Worm (Caenorhabditis elegans) whole organism, L4 larva: ENCODE results near the gene dkf-2.

Experiments
- D1046.2 ChIP-seq: fragments of 200-800 bp; sonication (Bioruptor generic); IDR thresholded peaks from 2 replicates; pipeline ENCODE4 v1.3.6; 2022; ENCODE audit warnings: missing genetic modification characterization, missing compliant biosample characterization
- F44E2.7 ChIP-seq: fragments of 200-800 bp; sonication (Bioruptor generic); IDR thresholded peaks from 2 replicates; pipeline ENCODE4 v2.1.2; 2022; ENCODE audit warnings: missing genetic modification characterization, missing compliant biosample characterization
- F49E8.2 ChIP-seq: sonication (generic microtip); optimal IDR thresholded peaks from 2 replicates; lab custom pipeline; 2016; ENCODE audit warnings: missing compliant biosample characterization, mild to moderate bottlenecking, missing genetic modification characterization, borderline replicate concordance
- Y48G9A.11 ChIP-seq: fragments of 200-800 bp; sonication (Bioruptor generic); IDR thresholded peaks from 2 replicates; pipeline ENCODE4 v1.3.6; 2022; ENCODE audit warnings: missing genetic modification reagents, missing genetic modification characterization, missing compliant biosample characterization
- Y5F2A.4 ChIP-seq: fragments of 200-800 bp; sonication (Bioruptor generic); optimal IDR thresholded peaks from 2 replicates; lab custom pipeline; 2018; ENCODE audit warnings: mild to moderate bottlenecking, missing genetic modification characterization, missing compliant biosample characterization
- Y75B8A.6 ChIP-seq: fragments of 200-800 bp; sonication (Bioruptor generic); IDR thresholded peaks from 2 replicates; pipeline ENCODE4 v1.3.6; 2022; ENCODE audit warnings: missing genetic modification reagents, missing genetic modification characterization, missing compliant biosample characterization
- ZK337.2 ChIP-seq: fragments of 200-800 bp; sonication (Bioruptor generic); IDR thresholded peaks from 2 replicates; pipeline ENCODE4 v1.3.6; 2022; ENCODE audit warnings: missing genetic modification reagents, missing genetic modification characterization, missing compliant biosample characterization
- ZK546.5 ChIP-seq, 2 experiments: sonication (generic microtip); optimal IDR thresholded peaks; 2 replicates each; lab custom pipeline; 2017; ENCODE audit warnings: missing biosample characterization in 2 of 2, missing genetic modification characterization in 2 of 2
- aha-1 ChIP-seq: fragments of 150-350 bp; peaks from one replicate; lab custom pipeline; 2014; ENCODE audit warnings: missing biosample characterization, missing genetic modification characterization
- ceh-20 ChIP-seq: fragments of 200-800 bp; sonication (Bioruptor generic); IDR thresholded peaks from 2 replicates; pipeline ENCODE4 v1.3.6; 2022; ENCODE audit warnings: missing genetic modification reagents, missing genetic modification characterization, missing compliant biosample characterization
- ceh-62 ChIP-seq: sonication (generic microtip); optimal IDR thresholded peaks from 2 replicates; lab custom pipeline; 2017; ENCODE audit warnings: missing biosample characterization, missing genetic modification characterization
- ces-1 ChIP-seq: fragments of 150-350 bp; sonication (generic microtip); optimal IDR thresholded peaks from 4 replicates; lab custom pipeline; 2014; ENCODE audit warnings: missing biosample characterization, missing genetic modification reagents, missing genetic modification characterization
- dmd-9 ChIP-seq: fragments of 200-800 bp; sonication (Bioruptor generic); IDR thresholded peaks from 2 replicates; pipeline ENCODE4 v1.3.6; 2022; ENCODE audit warnings: missing genetic modification reagents, missing genetic modification characterization, missing compliant biosample characterization
- duxl-1 ChIP-seq: sonication (generic microtip); optimal IDR thresholded peaks from 2 replicates; lab custom pipeline; 2016; ENCODE audit warnings: mild to moderate bottlenecking, missing genetic modification characterization, moderate library complexity, missing compliant biosample characterization; ENCODE audit not compliant: poor library complexity
- dve-1 ChIP-seq: sonication (generic microtip); optimal IDR thresholded peaks from 2 replicates; lab custom pipeline; 2017; ENCODE audit warnings: antibody characterized with exemption, mild to moderate bottlenecking, missing genetic modification characterization, missing compliant biosample characterization; ENCODE audit not compliant: insufficient read depth
- egl-43 ChIP-seq: fragments of 200-800 bp; sonication (Bioruptor generic); IDR thresholded peaks from 2 replicates; pipeline ENCODE4 v1.3.6; 2022; ENCODE audit warnings: missing genetic modification reagents, missing genetic modification characterization, missing compliant biosample characterization
- fkh-10 ChIP-seq: fragments of 150-350 bp; optimal IDR thresholded peaks from 2 replicates; lab custom pipeline; 2014; ENCODE audit warnings: missing biosample characterization, missing genetic modification reagents, missing genetic modification characterization
- hif-1 ChIP-seq, 2 experiments: sonication (generic microtip); optimal IDR thresholded peaks; 2 replicates each; lab custom pipeline; 2016 to 2017; ENCODE audit warnings: missing compliant biosample characterization in 2 of 2, missing genetic modification characterization in 2 of 2, missing genetic modification reagents in 2 of 2, missing genotype in 2 of 2, mild to moderate bottlenecking in 1 of 2
- lin-1 ChIP-seq: fragments of 200-800 bp; sonication (Bioruptor generic); IDR thresholded peaks from 2 replicates; pipeline ENCODE4 v1.3.6; 2022; ENCODE audit warnings: missing genetic modification reagents, missing genetic modification characterization, missing compliant biosample characterization
- lin-15B ChIP-seq: fragments of 150-350 bp; sonication (generic microtip); optimal IDR thresholded peaks from 3 replicates; lab custom pipeline; 2014; ENCODE audit warnings: missing biosample characterization, missing genetic modification characterization
- lin-38 ChIP-seq: fragments of 200-800 bp; sonication (Bioruptor generic); IDR thresholded peaks from 2 replicates; pipeline ENCODE4 v1.3.6; 2022; ENCODE audit warnings: missing genetic modification reagents, missing genetic modification characterization, missing compliant biosample characterization
- mdl-1 ChIP-seq, 2 experiments: fragments of 150-350 bp in 1 of 2; sonication (generic microtip) in 1 of 2; optimal IDR thresholded peaks; 2 replicates each; lab custom pipeline; 2014 to 2017; ENCODE audit warnings: missing biosample characterization in 2 of 2, missing genetic modification characterization in 2 of 2
- mdt-29 ChIP-seq: fragments of 200-800 bp; sonication (Bioruptor generic); IDR thresholded peaks from 2 replicates; pipeline ENCODE4 v1.3.6; 2022; ENCODE audit warnings: missing genetic modification reagents, missing genetic modification characterization, missing compliant biosample characterization
- mep-1 ChIP-seq: fragments of 150-350 bp; sonication (generic microtip); optimal IDR thresholded peaks from 3 replicates; lab custom pipeline; 2014; ENCODE audit warnings: missing biosample characterization, missing genetic modification characterization
- mes-2 ChIP-seq: sonication (generic microtip); optimal IDR thresholded peaks from 2 replicates; lab custom pipeline; 2016; ENCODE audit warnings: missing genotype, mild to moderate bottlenecking, missing genetic modification characterization, missing compliant biosample characterization; ENCODE audit not compliant: poor library complexity, severe bottlenecking
- nhr-11 ChIP-seq: fragments of 150-350 bp; optimal IDR thresholded peaks from 2 replicates; lab custom pipeline; 2014; ENCODE audit warnings: missing biosample characterization, missing genetic modification characterization
- nhr-111 ChIP-seq: fragments of 200-800 bp; sonication (Bioruptor generic); optimal IDR thresholded peaks from 2 replicates; lab custom pipeline; 2018; ENCODE audit warnings: mild to moderate bottlenecking, missing genetic modification characterization, missing compliant biosample characterization
- nhr-25 ChIP-seq: sonication (generic microtip); optimal IDR thresholded peaks from 2 replicates; lab custom pipeline; 2017; ENCODE audit warnings: missing genetic modification characterization, mild to moderate bottlenecking, missing compliant biosample characterization, antibody characterized with exemption, moderate library complexity, borderline replicate concordance; ENCODE audit not compliant: insufficient read depth
- nhr-42 ChIP-seq: fragments of 200-800 bp; sonication (Bioruptor generic); IDR thresholded peaks from 2 replicates; pipeline ENCODE4 v1.3.6; 2022; ENCODE audit warnings: missing genetic modification characterization, missing compliant biosample characterization
- nhr-48 ChIP-seq: sonication (generic microtip); optimal IDR thresholded peaks from 2 replicates; lab custom pipeline; 2016; ENCODE audit warnings: mild to moderate bottlenecking, missing genetic modification characterization, missing compliant biosample characterization
- nhr-76 ChIP-seq: fragments of 150-350 bp; optimal IDR thresholded peaks from 2 replicates; lab custom pipeline; 2014; ENCODE audit warnings: missing biosample characterization, missing genetic modification characterization
- snpc-4 ChIP-seq: fragments of 150-350 bp; optimal IDR thresholded peaks from 2 replicates; lab custom pipeline; 2014; ENCODE audit warnings: missing biosample characterization, missing genetic modification characterization
- spr-3 ChIP-seq: fragments of 200-800 bp; sonication (Bioruptor generic); optimal IDR thresholded peaks from 2 replicates; lab custom pipeline; 2018; ENCODE audit warnings: mild to moderate bottlenecking, missing genetic modification characterization, missing compliant biosample characterization
- unc-62 ChIP-seq, 3 experiments: fragments of 150-350 bp in 1 of 3; sonication (generic microtip); optimal IDR thresholded peaks in 2 of 3; peaks in 1 of 3; 1 replicate in 1 of 3; 2 replicates in 2 of 3; lab custom pipeline; 2014 to 2017; ENCODE audit warnings: missing biosample characterization in 3 of 3, missing genetic modification characterization in 3 of 3, missing genetic modification reagents in 3 of 3, missing genotype in 1 of 3
- vab-7 ChIP-seq: fragments of 200-800 bp; sonication (Bioruptor generic); IDR thresholded peaks from 2 replicates; pipeline ENCODE4 v1.3.6; 2022; ENCODE audit warnings: missing genetic modification reagents, missing genetic modification characterization, missing compliant biosample characterization
- zip-11 ChIP-seq: fragments of 200-800 bp; sonication (Bioruptor generic); IDR thresholded peaks from 2 replicates; pipeline ENCODE4 v1.3.6; 2022; ENCODE audit warnings: missing genetic modification characterization, missing compliant biosample characterization
- ztf-11 ChIP-seq: fragments of 150-350 bp; optimal IDR thresholded peaks from 2 replicates; lab custom pipeline; 2014; ENCODE audit warnings: missing biosample characterization, missing genetic modification characterization
- ztf-7 ChIP-seq: fragments of 150-350 bp; optimal IDR thresholded peaks from 2 replicates; lab custom pipeline; 2014; ENCODE audit warnings: missing biosample characterization, missing genetic modification characterization

The dkf-2 gene

DNA sequence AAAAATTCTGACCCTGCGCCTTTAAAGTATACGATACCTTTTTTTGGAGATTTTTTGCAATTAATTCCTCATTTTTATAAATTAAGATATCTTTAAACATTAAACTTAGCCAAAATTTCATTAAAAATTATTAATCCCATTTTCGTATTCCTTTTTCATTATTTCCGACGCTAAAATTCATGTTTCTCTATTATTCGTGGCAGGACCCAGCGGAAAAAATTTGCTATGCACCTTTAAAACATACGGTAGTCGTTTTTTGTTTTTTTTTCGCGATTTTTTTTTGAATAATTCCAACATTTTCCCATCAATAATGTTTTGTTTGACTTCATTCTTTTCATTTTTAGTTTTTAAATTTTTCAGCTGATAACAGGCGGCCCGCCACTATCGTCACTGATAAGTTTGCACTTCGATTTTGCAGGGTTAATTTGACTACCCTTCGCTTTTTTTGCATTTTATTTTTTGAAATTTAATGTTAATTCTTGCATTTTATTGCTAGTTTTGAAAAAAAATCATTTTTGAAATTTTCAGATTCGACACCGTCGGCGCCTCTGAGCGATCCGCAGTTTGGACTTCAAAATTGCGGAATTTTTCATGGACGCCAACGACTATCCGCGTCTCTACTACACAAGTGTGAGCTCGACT, at the start of gene dkf-2:
Gene dkf-2, plus strand, starts transcription at position 592 of the 642 bp plus-strand sequence.
- no peak for TF ChIP-seq F44E2.7
- TF ChIP-seq unc-62 (GFP tag; optimal IDR thresholded peaks at IDR 0.05 in 1 of 2; lab: Kevin White, UChicago) = peak in 1 of 2 experiments; percentile 64
- TF ChIP-seq unc-62 (tag; optimal IDR thresholded peaks at IDR 0.05; lab: Kevin White, UChicago) = no peak
- no peak for TF ChIP-seq dmd-9 (GFP tag; lab: Robert Waterston, UW)
- no peak for TF ChIP-seq ZK546.5 (tag; optimal IDR thresholded peaks at IDR 0.05; lab: Kevin White, UChicago)
- TF ChIP-seq ceh-62 = no peak
- TF ChIP-seq ZK337.2 (GFP tag; lab: Robert Waterston, UW) = no peak
- TF ChIP-seq mep-1 (tag; lab: Kevin White, UChicago) = no peak
- no peak for TF ChIP-seq egl-43 (GFP tag; lab: Robert Waterston, UW)
- TF ChIP-seq nhr-48 = no peak
- TF ChIP-seq zip-11 = no peak
- TF ChIP-seq lin-15B = no peak
- TF ChIP-seq mdl-1 (tag; optimal IDR thresholded peaks at IDR 0.05; lab: Kevin White, UChicago) = no peak
- no peak for TF ChIP-seq snpc-4
- peak; percentile 20 for TF ChIP-seq aha-1 (tag; lab: Kevin White, UChicago)
- no peak for TF ChIP-seq ztf-7 (tag; lab: Kevin White, UChicago)
- TF ChIP-seq lin-38 (GFP tag; lab: Robert Waterston, UW) = no peak
- peak; percentile 46 for TF ChIP-seq F49E8.2 (tag; lab: Kevin White, UChicago)
- no peak for TF ChIP-seq Y75B8A.6 (GFP tag; lab: Robert Waterston, UW)
- TF ChIP-seq fkh-10 (GFP tag; lab: Kevin White, UChicago) = no peak
- no peak for TF ChIP-seq duxl-1
- no peak for TF ChIP-seq dve-1
- TF ChIP-seq hif-1 (tag; optimal IDR thresholded peaks at IDR 0.05; lab: Kevin White, UChicago) = no peak
- TF ChIP-seq mes-2 = no peak
- TF ChIP-seq nhr-42 (GFP tag; lab: Robert Waterston, UW) = no peak
- no peak for TF ChIP-seq D1046.2

- TF ChIP-seq F49E8.2 (tag; lab: Kevin White, UChicago) (no peak), spr-3 (no peak), nhr-42 (GFP tag; lab: Robert Waterston, UW) (no peak), nhr-11 (tag; lab: Kevin White, UChicago) (no peak), Y48G9A.11 (GFP tag; lab: Robert Waterston, UW) (no peak), vab-7 (GFP tag; lab: Robert Waterston, UW) (no peak), F44E2.7 (no peak), nhr-25 (no peak), nhr-76 (tag; lab: Kevin White, UChicago) (no peak), Y5F2A.4 (GFP tag; lab: Kevin White, UChicago) (no peak), mdt-29 (GFP tag; lab: Robert Waterston, UW) (no peak), ces-1 (no peak), ztf-11 (no peak), nhr-111 (GFP tag; lab: Kevin White, UChicago) (no peak), Y75B8A.6 (GFP tag; lab: Robert Waterston, UW) (no peak), dve-1 (no peak), mes-2 (no peak), lin-1 (GFP tag; lab: Robert Waterston, UW) (no peak)
These were observed 47.6 kb upstream of the dkf-2 start, which contains the start of gene Y70C5C.1 for ce11 chrV:16699752-16700259. Gene Y70C5C.1, plus strand, starts transcription at chrV:16700209.

ce11 chrV:16706549-16706948, 40.9 kb upstream of the dkf-2 start, which contains the start of gene clec-9:
Gene clec-9, minus strand, starts transcription at chrV:16706649.
- TF ChIP-seq ceh-20 (GFP tag; lab: Robert Waterston, UW) (no peak), nhr-76 (tag; lab: Kevin White, UChicago) (no peak), snpc-4 (no peak)
